Worm (Caenorhabditis elegans) whole organism, mixed stage, embryonic: Measurements from ENCODE around the gene F07C4.10.

ENCODE experiments used
- elt-3 ChIP-seq: fragments of 150-350 bp; optimal IDR thresholded peaks from 2 replicates; lab custom pipeline; 2014; ENCODE audit warnings: missing biosample characterization, missing genetic modification characterization
- lin-32 ChIP-seq: fragments of 200-800 bp; sonication (Bioruptor generic); optimal IDR thresholded peaks from 2 replicates; lab custom pipeline; 2018; ENCODE audit warnings: mild to moderate bottlenecking, missing genetic modification characterization, missing compliant biosample characterization
- mep-1 ChIP-seq: fragments of 150-350 bp; optimal IDR thresholded peaks from 2 replicates; lab custom pipeline; 2017; ENCODE audit warnings: missing biosample characterization, missing genetic modification reagents, missing genetic modification characterization, inconsistent platforms
- sem-2 ChIP-seq: fragments of 200-800 bp; sonication (Bioruptor generic); optimal IDR thresholded peaks from 2 replicates; lab custom pipeline; 2018; ENCODE audit warnings: mild to moderate bottlenecking, missing genetic modification characterization, missing compliant biosample characterization
- unc-39 ChIP-seq: fragments of 150-350 bp; optimal IDR thresholded peaks from 2 replicates; lab custom pipeline; 2014; ENCODE audit warnings: missing biosample characterization, missing genetic modification characterization

DNA sequence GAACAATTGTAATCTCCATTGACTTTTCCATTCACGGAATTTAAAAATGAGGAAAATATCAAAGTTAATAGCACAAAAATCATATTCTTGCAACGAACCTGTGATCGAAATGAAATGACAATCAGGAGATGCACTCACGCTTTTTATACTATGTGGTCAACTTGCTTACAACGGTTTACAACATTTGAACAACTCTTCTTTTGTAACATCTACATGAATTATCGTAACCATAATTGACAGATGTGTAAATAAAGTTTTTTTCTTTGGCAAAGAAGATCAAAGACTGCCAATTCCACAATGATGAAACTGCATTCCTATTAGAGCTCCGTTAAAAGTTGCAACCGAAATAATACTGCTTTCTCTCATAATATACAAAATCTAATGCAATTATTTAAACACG, at the start of gene F07C4.10:
- no peak for TF ChIP-seq elt-3 (tag; lab: Kevin White, UChicago)
- no peak for TF ChIP-seq sem-2
- no peak for TF ChIP-seq lin-32
- TF ChIP-seq mep-1, result no peak
- no peak for TF ChIP-seq unc-39 (tag; lab: Kevin White, UChicago)
